Worm (Caenorhabditis elegans) whole organism, L3 larva: Measurements from ENCODE around the gene srh-159.

ENCODE experiments used
- ZK546.5 ChIP-seq: sonication (generic microtip); optimal IDR thresholded peaks from 2 replicates; lab custom pipeline; 2017; ENCODE audit warnings: missing biosample characterization, missing genetic modification characterization
- ceh-82 ChIP-seq: fragments of 150-350 bp; optimal IDR thresholded peaks from 2 replicates; lab custom pipeline; 2014; ENCODE audit warnings: missing biosample characterization, missing genetic modification characterization
- daf-12 ChIP-seq: fragments of 150-350 bp; optimal IDR thresholded peaks from 2 replicates; lab custom pipeline; 2014; ENCODE audit warnings: missing biosample characterization, missing genetic modification reagents, missing genetic modification characterization
- elt-1 ChIP-seq: fragments of 150-350 bp; optimal IDR thresholded peaks from 2 replicates; lab custom pipeline; 2014; ENCODE audit warnings: missing biosample characterization, missing genetic modification characterization
- fkh-10 ChIP-seq: sonication (generic microtip); optimal IDR thresholded peaks from 2 replicates; lab custom pipeline; 2017; ENCODE audit warnings: missing biosample characterization, missing genetic modification reagents, missing genetic modification characterization
- fkh-2 ChIP-seq: fragments of 150-350 bp; optimal IDR thresholded peaks from 2 replicates; lab custom pipeline; 2014; ENCODE audit warnings: missing biosample characterization, missing genetic modification reagents, missing genetic modification characterization
- jun-1 ChIP-seq: fragments of 150-350 bp; optimal IDR thresholded peaks from 2 replicates; lab custom pipeline; 2014; ENCODE audit warnings: missing biosample characterization, missing genetic modification reagents, missing genetic modification characterization
- lin-15B ChIP-seq: fragments of 150-350 bp; optimal IDR thresholded peaks from 2 replicates; lab custom pipeline; 2014; ENCODE audit warnings: missing biosample characterization, missing genetic modification characterization
- lin-39 ChIP-seq: fragments of 150-350 bp; optimal IDR thresholded peaks from 2 replicates; lab custom pipeline; 2018; ENCODE audit warnings: missing biosample characterization, missing genetic modification reagents, missing genetic modification characterization
- lsy-12 ChIP-seq: sonication (generic microtip); optimal IDR thresholded peaks from 2 replicates; lab custom pipeline; 2016; ENCODE audit warnings: mild to moderate bottlenecking, missing genetic modification characterization, missing compliant biosample characterization
- mdl-1 ChIP-seq: fragments of 150-350 bp; optimal IDR thresholded peaks from 2 replicates; lab custom pipeline; 2014; ENCODE audit warnings: missing biosample characterization, missing genetic modification characterization
- nhr-12 ChIP-seq: fragments of 150-350 bp; optimal IDR thresholded peaks from 2 replicates; lab custom pipeline; 2014; ENCODE audit warnings: missing biosample characterization, missing genetic modification characterization
- nhr-43 ChIP-seq: sonication (generic microtip); optimal IDR thresholded peaks from 2 replicates; lab custom pipeline; 2016; ENCODE audit warnings: mild to moderate bottlenecking, missing genetic modification characterization, missing compliant biosample characterization; ENCODE audit not compliant: poor library complexity, severe bottlenecking
- nhr-67 ChIP-seq: fragments of 150-350 bp; optimal IDR thresholded peaks from 2 replicates; lab custom pipeline; 2014; ENCODE audit warnings: missing biosample characterization, missing genetic modification characterization
- nhr-77 ChIP-seq: fragments of 150-350 bp; optimal IDR thresholded peaks from 2 replicates; lab custom pipeline; 2014; ENCODE audit warnings: missing biosample characterization, missing genetic modification characterization
- pha-4 ChIP-seq: fragments of 150-350 bp; optimal IDR thresholded peaks from 2 replicates; lab custom pipeline; 2014; ENCODE audit warnings: missing biosample characterization, missing genetic modification reagents, missing genetic modification characterization
- unc-62 ChIP-seq: fragments of 150-350 bp; sonication (generic microtip); optimal IDR thresholded peaks from 4 replicates; lab custom pipeline; 2014; ENCODE audit warnings: missing biosample characterization, missing genetic modification reagents, missing genetic modification characterization
- zag-1 ChIP-seq: fragments of 150-350 bp; optimal IDR thresholded peaks from 2 replicates; lab custom pipeline; 2014; ENCODE audit warnings: missing biosample characterization, missing genetic modification characterization
- ztf-11 ChIP-seq: fragments of 150-350 bp; optimal IDR thresholded peaks from 2 replicates; lab custom pipeline; 2014; ENCODE audit warnings: missing biosample characterization, missing genetic modification characterization

Gene srh-159

ce11 chrV:17220345-17220744 is 38.2 kb downstream of the srh-159 start, which contains the start of gene srh-109:
Gene srh-109, minus strand, starts transcription at chrV:17220445.
- TF ChIP-seq fkh-2 (tag; lab: Kevin White, UChicago) (no peak), lin-15B (no peak), ceh-82 (tag; lab: Kevin White, UChicago) (no peak), lsy-12 (tag; lab: Kevin White, UChicago) (no peak), nhr-67 (no peak)

ce11 chrV:17223305-17223704 is 41.2 kb downstream of the srh-159 start, which contains the start of gene srh-252:
Gene srh-252, minus strand, starts transcription at chrV:17223405.
- TF ChIP-seq daf-12 (tag; lab: Kevin White, UChicago) (no peak), nhr-77 (tag; lab: Kevin White, UChicago) (no peak)

- TF ChIP-seq ceh-82 (tag; lab: Kevin White, UChicago) (no peak), nhr-43 (tag; lab: Kevin White, UChicago) (no peak), lin-39 (tag; lab: Kevin White, UChicago) (no peak), ztf-11 (tag; lab: Kevin White, UChicago) (no peak)
Observed at ce11 chrV:17225389-17225788, 43.2 kb downstream of the srh-159 start, which contains the start of gene scl-25. Gene scl-25, plus strand, starts transcription at chrV:17225689.

- no peak for TF ChIP-seq elt-1
- TF ChIP-seq nhr-43 (tag; lab: Kevin White, UChicago): no peak
- no peak for TF ChIP-seq ztf-11 (tag; lab: Kevin White, UChicago)
Observed at ce11 chrV:17226119-17226518, 44.0 kb downstream of the srh-159 start, which contains the start of gene srh-112. Gene srh-112, minus strand, starts transcription at chrV:17226219.

- TF ChIP-seq fkh-10 (GFP tag; lab: Kevin White, UChicago) (no peak), pha-4 (tag; lab: Kevin White, UChicago) (no peak), jun-1 (tag; lab: Kevin White, UChicago) (no peak), daf-12 (tag; lab: Kevin White, UChicago) (no peak), mdl-1 (tag; lab: Kevin White, UChicago) (no peak), nhr-12 (tag; lab: Kevin White, UChicago) (no peak), lsy-12 (tag; lab: Kevin White, UChicago) (no peak), nhr-67 (no peak), ZK546.5 (no peak), zag-1 (tag; lab: Kevin White, UChicago) (no peak), unc-62 (no peak)
- TF ChIP-seq, all 47 proteins: peak for 0
Observed at ce11 chrV:17232403-17232802, 50.3 kb downstream of the srh-159 start.
